Fruit fly (Drosophila melanogaster): Measurements from ENCODE around the gene RunxB.

Gene RunxB

dm6 chrX:20501040-20501609 lies 37.2 kb upstream of the RunxB start (continued):
- TF ChIP-seq Smox (GFP tag; optimal IDR thresholded peaks at IDR 0.05) (peak; percentile 96), CG4318 (GFP tag; optimal IDR thresholded peaks at IDR 0.05) (peak; percentile 90), CG31627 (GFP tag; optimal IDR thresholded peaks at IDR 0.05) (peak; percentile 97), CG1621 (tag; optimal IDR thresholded peaks at IDR 0.05) (peak; percentile 92), CG7368 (GFP tag; optimal IDR thresholded peaks at IDR 0.05) (peak; percentile 67), ss (GFP tag; optimal IDR thresholded peaks at IDR 0.05) (peak; percentile 92 to 96), fkh (GFP tag; optimal IDR thresholded peaks at IDR 0.05) (no peak), CG3032 (tag; optimal IDR thresholded peaks at IDR 0.05) (peak; percentile 97), CG11294 (GFP tag; IDR thresholded peaks at IDR 0.05) (peak; percentile 85), Blimp-1 (GFP tag; optimal IDR thresholded peaks at IDR 0.05) (peak; percentile 66), CG8319 (GFP tag; optimal IDR thresholded peaks at IDR 0.05) (peak; percentile 52), Sox14 (GFP tag; optimal IDR thresholded peaks at IDR 0.05) (peak; percentile 97), Met (GFP tag; optimal IDR thresholded peaks at IDR 0.05) (peak; percentile 97), CG32006 (GFP tag; optimal IDR thresholded peaks at IDR 0.05) (peak; percentile 94), topi (GFP tag; optimal IDR thresholded peaks at IDR 0.05) (peak; percentile 93)

DNA sequence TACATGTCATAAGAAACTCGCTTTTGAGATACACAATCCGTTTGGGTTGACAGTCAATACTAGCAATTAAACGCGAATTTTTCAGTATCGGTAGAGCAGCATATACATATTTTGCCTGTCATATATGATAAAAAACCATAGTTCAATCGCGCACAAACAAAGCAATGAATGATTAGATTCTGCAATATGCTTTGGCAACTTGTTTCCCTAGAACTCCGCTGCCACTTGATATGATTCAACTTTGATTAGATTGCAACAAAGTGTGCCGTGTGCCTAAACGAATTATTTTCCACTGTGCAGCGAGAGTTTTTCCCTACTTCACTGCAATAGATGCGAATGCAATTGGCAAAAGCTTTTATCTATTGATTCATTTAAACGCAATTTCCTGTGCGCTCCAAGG lies 36.7 kb upstream of the RunxB start:
- TF ChIP-seq Sox102F (GFP tag; optimal IDR thresholded peaks at IDR 0.05) (no peak), CG6792 (GFP tag; optimal IDR thresholded peaks at IDR 0.05) (no peak), salr (GFP tag; optimal IDR thresholded peaks at IDR 0.05) (no peak), CG4318 (GFP tag; optimal IDR thresholded peaks at IDR 0.05) (no peak), CG8319 (GFP tag; optimal IDR thresholded peaks at IDR 0.05) (no peak), Lpt (GFP tag; optimal IDR thresholded peaks at IDR 0.05) (no peak), CG6808 (GFP tag; optimal IDR thresholded peaks at IDR 0.05) (peak; percentile 7), CG8632 (GFP tag; optimal IDR thresholded peaks at IDR 0.05) (no peak), CG10631 (GFP tag; optimal IDR thresholded peaks at IDR 0.05) (peak; percentile 12), CG7368 (GFP tag; optimal IDR thresholded peaks at IDR 0.05) (no peak), dsx (GFP tag; optimal IDR thresholded peaks at IDR 0.05; ENCODE audit: poor library complexity, severe bottlenecking) (no peak), pdm3 (GFP tag; optimal IDR thresholded peaks at IDR 0.05) (no peak), Hr4 (GFP tag; optimal IDR thresholded peaks at IDR 0.05) (no peak), cyc (GFP tag; optimal IDR thresholded peaks at IDR 0.05) (no peak), Blimp-1 (GFP tag; optimal IDR thresholded peaks at IDR 0.05) (no peak), OdsH (GFP tag; optimal IDR thresholded peaks at IDR 0.05) (peak; percentile 23), topi (GFP tag; optimal IDR thresholded peaks at IDR 0.05) (no peak), acj6 (GFP tag; optimal IDR thresholded peaks at IDR 0.05) (peak; percentile 19), CG8119 (GFP tag; IDR thresholded peaks at IDR 0.05) (no peak), dac (GFP tag; optimal IDR thresholded peaks at IDR 0.05) (no peak), esn (GFP tag; optimal IDR thresholded peaks at IDR 0.05) (no peak), Ets21C (GFP tag; optimal IDR thresholded peaks at IDR 0.05) (no peak), CG3919 (GFP tag; optimal IDR thresholded peaks at IDR 0.05) (no peak), CG1621 (tag; optimal IDR thresholded peaks at IDR 0.05) (no peak), Ets96B (tag; optimal IDR thresholded peaks at IDR 0.05) (no peak), eg (GFP tag; IDR thresholded peaks at IDR 0.05) (no peak), ss (GFP tag; optimal IDR thresholded peaks at IDR 0.05) (no peak), CG6854 (GFP tag; optimal IDR thresholded peaks at IDR 0.05) (no peak), CG3032 (tag; optimal IDR thresholded peaks at IDR 0.05) (peak; percentile 6), achi (GFP tag; optimal IDR thresholded peaks at IDR 0.05) (no peak), CG10669 (GFP tag; optimal IDR thresholded peaks at IDR 0.05) (peak; percentile 7), Sox15 (GFP tag; optimal IDR thresholded peaks at IDR 0.05) (no peak), CG15336 (GFP tag; IDR thresholded peaks at IDR 0.05) (no peak), Hr38 (GFP tag; optimal IDR thresholded peaks at IDR 0.05) (no peak), svp (GFP tag) (no peak), fd59A (GFP tag; optimal IDR thresholded peaks at IDR 0.05) (no peak), CG32006 (GFP tag; optimal IDR thresholded peaks at IDR 0.05) (peak; percentile 15), CG6163 (GFP tag; IDR thresholded peaks at IDR 0.05) (no peak), Gug (GFP tag; IDR thresholded peaks at IDR 0.05) (no peak), Sox14 (GFP tag; optimal IDR thresholded peaks at IDR 0.05) (no peak), net (GFP tag; optimal IDR thresholded peaks at IDR 0.05) (no peak), CG6276 (GFP tag; optimal IDR thresholded peaks at IDR 0.05) (no peak), Smox (GFP tag; optimal IDR thresholded peaks at IDR 0.05) (no peak), spab (GFP tag; optimal IDR thresholded peaks at IDR 0.05) (no peak)
